Fruit fly (Drosophila melanogaster): ENCODE results near the gene CG3078.

DNA sequence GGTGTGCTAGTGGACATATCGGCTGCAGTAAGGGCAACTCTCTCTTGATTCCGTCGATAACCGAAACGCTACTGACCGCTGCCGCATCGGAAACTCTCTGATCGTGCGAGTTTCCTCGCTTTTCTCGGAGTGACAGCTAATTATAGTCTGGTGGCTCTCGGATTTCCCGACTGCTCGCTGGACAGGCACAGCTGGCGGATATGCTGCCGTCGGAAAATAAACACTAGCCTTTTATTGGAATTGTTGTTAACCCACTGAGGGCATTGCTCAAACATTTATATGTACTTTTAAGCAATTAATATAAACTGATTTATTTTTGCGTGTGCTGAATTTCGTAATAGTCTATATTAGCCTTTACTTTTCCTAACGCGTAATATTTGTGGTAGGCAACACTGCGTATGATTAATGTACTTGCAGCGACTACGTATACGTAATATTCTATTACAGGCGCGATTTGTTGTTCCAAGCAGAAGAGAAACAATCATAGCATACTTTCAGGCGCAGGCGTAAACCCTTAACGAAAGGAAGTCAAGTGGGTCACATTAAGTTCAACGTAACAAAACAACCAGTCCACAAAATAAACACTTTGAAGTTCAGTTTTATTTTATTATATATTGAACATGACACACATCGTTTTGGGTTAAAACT, 45.8 kb downstream of the CG3078 start, which contains the start of gene SmydA-8:
- no peak for TF ChIP-seq psq (optimal IDR thresholded peaks at IDR 0.05)
- TF ChIP-seq ttk (optimal IDR thresholded peaks at IDR 0.05), result no peak
- TF ChIP-seq Sin3A (optimal IDR thresholded peaks at IDR 0.05), result no peak
